Worm (Caenorhabditis elegans) whole organism, L2 larva: ENCODE data around the gene srv-11.

Experiments
- C34F6.9 ChIP-seq: fragments of 150-350 bp; optimal IDR thresholded peaks from 2 replicates; lab custom pipeline; 2014; ENCODE audit warnings: missing biosample characterization, missing genetic modification characterization
- F13H6.1 ChIP-seq: sonication (generic microtip); optimal IDR thresholded peaks from 2 replicates; lab custom pipeline; 2016; ENCODE audit warnings: missing genetic modification characterization, missing compliant biosample characterization
- R02D3.7 ChIP-seq: fragments of 150-350 bp; optimal IDR thresholded peaks from 2 replicates; lab custom pipeline; 2014; ENCODE audit warnings: missing biosample characterization, missing genetic modification characterization
- Y55F3AM.14 ChIP-seq: fragments of 200-800 bp; sonication (Bioruptor generic); optimal IDR thresholded peaks from 2 replicates; lab custom pipeline; 2018; ENCODE audit warnings: mild to moderate bottlenecking, missing genetic modification characterization, missing compliant biosample characterization
- ZK546.5 ChIP-seq: sonication (generic microtip); optimal IDR thresholded peaks from 2 replicates; lab custom pipeline; 2017; ENCODE audit warnings: missing biosample characterization, missing genetic modification characterization
- alr-1 ChIP-seq: fragments of 150-350 bp; optimal IDR thresholded peaks from 2 replicates; lab custom pipeline; 2014; ENCODE audit warnings: missing biosample characterization, missing genetic modification characterization
- aly-2 ChIP-seq: fragments of 150-350 bp; optimal IDR thresholded peaks from 2 replicates; lab custom pipeline; 2014; ENCODE audit warnings: missing biosample characterization, missing genetic modification characterization
- blmp-1 ChIP-seq: sonication (generic microtip); optimal IDR thresholded peaks from 2 replicates; lab custom pipeline; 2017; ENCODE audit warnings: missing genetic modification characterization, mild to moderate bottlenecking, missing compliant biosample characterization, antibody characterized with exemption, moderate library complexity; ENCODE audit not compliant: insufficient read depth
- ceh-16 ChIP-seq: fragments of 150-350 bp; optimal IDR thresholded peaks from 2 replicates; lab custom pipeline; 2014; ENCODE audit warnings: missing biosample characterization, missing genetic modification characterization
- ceh-82 ChIP-seq: fragments of 150-350 bp; optimal IDR thresholded peaks from 2 replicates; lab custom pipeline; 2014; ENCODE audit warnings: missing biosample characterization, missing genetic modification characterization
- crh-2 ChIP-seq: sonication (generic microtip); optimal IDR thresholded peaks from 2 replicates; lab custom pipeline; 2017; ENCODE audit warnings: missing biosample characterization, missing genetic modification characterization
- dmd-4 ChIP-seq: sonication (generic microtip); optimal IDR thresholded peaks from 2 replicates; lab custom pipeline; 2017; ENCODE audit warnings: missing biosample characterization, missing genetic modification characterization
- egl-27 ChIP-seq: sonication (generic microtip); optimal IDR thresholded peaks from 3 replicates; lab custom pipeline; 2017; ENCODE audit warnings: missing biosample characterization, missing genetic modification reagents, missing genetic modification characterization
- elt-3 ChIP-seq: sonication (generic microtip); optimal IDR thresholded peaks from 2 replicates; lab custom pipeline; 2017; ENCODE audit warnings: missing biosample characterization, missing genetic modification characterization
- lin-13 ChIP-seq: fragments of 150-350 bp; optimal IDR thresholded peaks from 2 replicates; lab custom pipeline; 2014; ENCODE audit warnings: missing biosample characterization, missing genetic modification reagents, missing genetic modification characterization
- lsy-2 ChIP-seq, 2 experiments: fragments of 150-350 bp in 1 of 2; sonication (generic microtip) in 1 of 2; optimal IDR thresholded peaks; 2 replicates each; lab custom pipeline; 2014 to 2017; ENCODE audit warnings: missing biosample characterization in 2 of 2, missing genetic modification characterization in 2 of 2
- mab-5 ChIP-seq: fragments of 150-350 bp; optimal IDR thresholded peaks from 2 replicates; lab custom pipeline; 2014; ENCODE audit warnings: missing biosample characterization, missing genetic modification characterization
- mbf-1 ChIP-seq: sonication (generic microtip); optimal IDR thresholded peaks from 2 replicates; lab custom pipeline; 2017; ENCODE audit warnings: missing biosample characterization, missing genetic modification characterization
- mdl-1 ChIP-seq, 2 experiments: fragments of 150-350 bp in 1 of 2; sonication (generic microtip) in 1 of 2; optimal IDR thresholded peaks; 2 replicates each; lab custom pipeline; 2017; ENCODE audit warnings: missing biosample characterization in 2 of 2, missing genetic modification characterization in 2 of 2
- nhr-10 ChIP-seq: sonication (generic microtip); optimal IDR thresholded peaks from 2 replicates; lab custom pipeline; 2017; ENCODE audit warnings: missing biosample characterization, missing genetic modification characterization
- nhr-21 ChIP-seq: fragments of 150-350 bp; optimal IDR thresholded peaks from 2 replicates; lab custom pipeline; 2014; ENCODE audit warnings: missing biosample characterization, missing genetic modification characterization
- nhr-23 ChIP-seq: fragments of 150-350 bp; optimal IDR thresholded peaks from 2 replicates; lab custom pipeline; 2014; ENCODE audit warnings: missing biosample characterization, missing genetic modification reagents, missing genetic modification characterization
- nhr-237 ChIP-seq: fragments of 150-350 bp; optimal IDR thresholded peaks from 2 replicates; lab custom pipeline; 2014; ENCODE audit warnings: missing biosample characterization, missing genetic modification characterization
- nhr-25 ChIP-seq: fragments of 150-350 bp; sonication (generic microtip); optimal IDR thresholded peaks from 3 replicates; lab custom pipeline; 2014; ENCODE audit warnings: missing biosample characterization, missing genetic modification characterization
- nhr-77 ChIP-seq: fragments of 150-350 bp; optimal IDR thresholded peaks from 2 replicates; lab custom pipeline; 2014; ENCODE audit warnings: missing biosample characterization, missing genetic modification characterization
- peb-1 ChIP-seq: fragments of 150-350 bp; optimal IDR thresholded peaks from 2 replicates; lab custom pipeline; 2014; ENCODE audit warnings: missing biosample characterization, missing genetic modification characterization
- sem-4 ChIP-seq: fragments of 150-350 bp; optimal IDR thresholded peaks from 2 replicates; lab custom pipeline; 2014; ENCODE audit warnings: missing biosample characterization, missing genetic modification reagents, missing genetic modification characterization
- skn-1 ChIP-seq: sonication (generic microtip); optimal IDR thresholded peaks from 2 replicates; lab custom pipeline; 2017; ENCODE audit warnings: missing biosample characterization, missing genetic modification characterization
- sma-9 ChIP-seq, 2 experiments: fragments of 150-350 bp in 1 of 2; sonication (generic microtip) in 1 of 2; optimal IDR thresholded peaks; 2 replicates each; lab custom pipeline; 2014 to 2016; ENCODE audit warnings: missing genetic modification characterization in 2 of 2, mild to moderate bottlenecking in 1 of 2, missing biosample characterization in 1 of 2, missing compliant biosample characterization in 1 of 2, missing genetic modification reagents in 1 of 2, moderate library complexity in 1 of 2
- snpc-4 ChIP-seq: fragments of 150-350 bp; optimal IDR thresholded peaks from 2 replicates; lab custom pipeline; 2014; ENCODE audit warnings: missing biosample characterization, missing genetic modification characterization
- unc-39 ChIP-seq: fragments of 150-350 bp; optimal IDR thresholded peaks from 2 replicates; lab custom pipeline; 2014; ENCODE audit warnings: missing biosample characterization, missing genetic modification characterization
- unc-62 ChIP-seq: fragments of 150-350 bp; optimal IDR thresholded peaks from 2 replicates; lab custom pipeline; 2014; ENCODE audit warnings: missing biosample characterization, missing genetic modification reagents, missing genetic modification characterization
- zag-1 ChIP-seq: fragments of 150-350 bp; optimal IDR thresholded peaks from 2 replicates; lab custom pipeline; 2014; ENCODE audit warnings: missing biosample characterization, missing genetic modification characterization
- ztf-11 ChIP-seq: sonication (generic microtip); optimal IDR thresholded peaks from 2 replicates; lab custom pipeline; 2017; ENCODE audit warnings: missing biosample characterization, missing genetic modification characterization

srv-11 gene

ce11 chrIV:16247131-16247530, 25.7 kb upstream of the srv-11 start, which contains the start of gene F38C2.1:
Gene F38C2.1, plus strand, starts transcription at chrIV:16247431.
- TF ChIP-seq elt-3 (tag; lab: Kevin White, UChicago) (no peak), nhr-23 (tag; lab: Kevin White, UChicago) (no peak), mab-5 (tag; lab: Kevin White, UChicago) (no peak), crh-2 (tag; lab: Kevin White, UChicago) (no peak), sma-9 (GFP tag; optimal IDR thresholded peaks at IDR 0.05; lab: Kevin White, UChicago) (no peak), sma-9 (tag; optimal IDR thresholded peaks at IDR 0.05; lab: Kevin White, UChicago) (no peak)

- TF ChIP-seq nhr-77 (tag; lab: Kevin White, UChicago) (no peak), snpc-4 (no peak), R02D3.7 (tag; lab: Kevin White, UChicago) (no peak), C34F6.9 (no peak), unc-39 (no peak), nhr-25 (tag; lab: Kevin White, UChicago) (no peak), zag-1 (no peak), alr-1 (tag; lab: Kevin White, UChicago) (no peak)
Measured at ce11 chrIV:16238555-16238954, 17.1 kb upstream of the srv-11 start, which contains the start of gene srw-61. Gene srw-61, minus strand, starts transcription at chrIV:16238655.

- TF ChIP-seq lsy-2 (tag; optimal IDR thresholded peaks at IDR 0.05; lab: Kevin White, UChicago) (no peak), nhr-237 (tag; lab: Kevin White, UChicago) (no peak), nhr-77 (tag; lab: Kevin White, UChicago) (no peak), sem-4 (no peak), F13H6.1 (tag; lab: Kevin White, UChicago) (no peak), egl-27 (tag; lab: Kevin White, UChicago) (no peak), aly-2 (tag; lab: Kevin White, UChicago) (no peak), dmd-4 (tag; lab: Kevin White, UChicago) (no peak), Y55F3AM.14 (GFP tag; lab: Kevin White, UChicago) (no peak), ztf-11 (tag; lab: Kevin White, UChicago) (no peak), nhr-25 (tag; lab: Kevin White, UChicago) (no peak), lin-13 (no peak), nhr-10 (no peak), alr-1 (tag; lab: Kevin White, UChicago) (no peak), nhr-21 (no peak), zag-1 (no peak), ZK546.5 (tag; lab: Kevin White, UChicago) (no peak), sma-9 (GFP tag; optimal IDR thresholded peaks at IDR 0.05; lab: Kevin White, UChicago) (no peak), sma-9 (tag; optimal IDR thresholded peaks at IDR 0.05; lab: Kevin White, UChicago) (no peak), blmp-1 (tag; lab: Kevin White, UChicago) (no peak), ceh-16 (no peak)
Measured at ce11 chrIV:16236827-16237226, 15.4 kb upstream of the srv-11 start.

ce11 chrIV:16233028-16233427, 11.6 kb upstream of the srv-11 start, which contains the start of the genes hpa-1 and irld-39:
Gene hpa-1, minus strand, starts transcription at chrIV:16233128.
Gene irld-39, plus strand, starts transcription at chrIV:16233148.
- TF ChIP-seq blmp-1 (tag; lab: Kevin White, UChicago) (no peak), unc-62 (no peak), mdl-1 (tag; optimal IDR thresholded peaks at IDR 0.05; lab: Kevin White, UChicago) (no peak), ceh-82 (no peak), skn-1 (tag; lab: Kevin White, UChicago) (no peak), crh-2 (tag; lab: Kevin White, UChicago) (no peak), peb-1 (tag; lab: Kevin White, UChicago) (no peak), C34F6.9 (no peak), aly-2 (tag; lab: Kevin White, UChicago) (no peak)
- TF ChIP-seq, all 48 proteins: peak for 0

ce11 chrIV:16230464-16230863, 9.0 kb upstream of the srv-11 start:
- TF ChIP-seq mbf-1 (tag; lab: Kevin White, UChicago): no peak
